Worm (Caenorhabditis elegans) whole organism, late embryonic: ENCODE data around the gene cup-5.

ENCODE experiments used
- C08G9.2 ChIP-seq: sonication (generic microtip); optimal IDR thresholded peaks from 2 replicates; lab custom pipeline; 2016; ENCODE audit warnings: mild to moderate bottlenecking, missing genetic modification characterization, moderate library complexity, missing compliant biosample characterization
- C38D4.7 ChIP-seq: fragments of 200-800 bp; sonication (Bioruptor generic); optimal IDR thresholded peaks from 2 replicates; lab custom pipeline; 2018; ENCODE audit warnings: mild to moderate bottlenecking, missing genetic modification characterization, moderate library complexity, missing compliant biosample characterization
- F13H6.1 ChIP-seq: sonication (generic microtip); optimal IDR thresholded peaks from 2 replicates; lab custom pipeline; 2016; ENCODE audit warnings: missing genetic modification characterization, missing compliant biosample characterization
- K09A11.1 ChIP-seq: sonication (generic microtip); optimal IDR thresholded peaks from 2 replicates; lab custom pipeline; 2017; ENCODE audit warnings: antibody characterized with exemption, mild to moderate bottlenecking, missing genetic modification characterization, missing compliant biosample characterization; ENCODE audit not compliant: insufficient read depth
- T23F11.4 ChIP-seq: fragments of 200-800 bp; sonication (Bioruptor generic); optimal IDR thresholded peaks from 2 replicates; lab custom pipeline; 2018; ENCODE audit warnings: mild to moderate bottlenecking, missing genetic modification characterization, missing compliant biosample characterization
- ama-1 ChIP-seq: fragments of 150-350 bp; optimal IDR thresholded peaks from 2 replicates; lab custom pipeline; 2014
- ceh-14 ChIP-seq: sonication (generic microtip); optimal IDR thresholded peaks from 2 replicates; lab custom pipeline; 2016; ENCODE audit warnings: missing genotype, missing genetic modification characterization, missing compliant biosample characterization
- ceh-18 ChIP-seq: sonication (generic microtip); optimal IDR thresholded peaks from 2 replicates; lab custom pipeline; 2016; ENCODE audit warnings: missing genetic modification characterization, missing compliant biosample characterization
- ceh-19 ChIP-seq: fragments of 200-800 bp; sonication (Bioruptor generic); optimal IDR thresholded peaks from 2 replicates; lab custom pipeline; 2018; ENCODE audit warnings: mild to moderate bottlenecking, missing genetic modification characterization, missing compliant biosample characterization
- ceh-2 ChIP-seq: sonication (generic microtip); optimal IDR thresholded peaks from 2 replicates; lab custom pipeline; 2016; ENCODE audit warnings: missing genotype, missing genetic modification characterization, missing compliant biosample characterization
- ceh-22 ChIP-seq: sonication (generic microtip); optimal IDR thresholded peaks from 2 replicates; lab custom pipeline; 2017; ENCODE audit warnings: missing biosample characterization, missing genetic modification characterization
- ceh-24 ChIP-seq: sonication (generic microtip); optimal IDR thresholded peaks from 2 replicates; lab custom pipeline; 2016; ENCODE audit warnings: mild to moderate bottlenecking, missing genetic modification characterization, missing compliant biosample characterization
- ceh-30 ChIP-seq: fragments of 150-350 bp; optimal IDR thresholded peaks from 2 replicates; lab custom pipeline; 2014; ENCODE audit warnings: missing biosample characterization, missing genetic modification characterization
- ceh-31 ChIP-seq: sonication (generic microtip); optimal IDR thresholded peaks from 2 replicates; lab custom pipeline; 2016; ENCODE audit warnings: missing genetic modification characterization, missing compliant biosample characterization
- ceh-45 ChIP-seq: fragments of 200-800 bp; sonication (Bioruptor generic); IDR thresholded peaks from 2 replicates; pipeline ENCODE4 v1.3.6; 2022; ENCODE audit warnings: missing genetic modification reagents, missing genetic modification characterization, missing compliant biosample characterization
- ceh-48 ChIP-seq: sonication (generic microtip); optimal IDR thresholded peaks from 2 replicates; lab custom pipeline; 2016; ENCODE audit warnings: missing genetic modification characterization, inconsistent platforms, missing compliant biosample characterization
- ceh-6 ChIP-seq: fragments of 200-800 bp; sonication (Bioruptor generic); optimal IDR thresholded peaks from 2 replicates; lab custom pipeline; 2018; ENCODE audit warnings: mild to moderate bottlenecking, missing genetic modification characterization, missing compliant biosample characterization
- che-1 ChIP-seq: sonication (generic microtip); optimal IDR thresholded peaks from 2 replicates; lab custom pipeline; 2016; ENCODE audit warnings: mild to moderate bottlenecking, missing genetic modification characterization, missing compliant biosample characterization
- dmd-4 ChIP-seq: sonication (generic microtip); optimal IDR thresholded peaks from 2 replicates; lab custom pipeline; 2016; ENCODE audit warnings: borderline replicate concordance, missing genetic modification characterization, missing compliant biosample characterization
- dve-1 ChIP-seq: sonication (generic microtip); optimal IDR thresholded peaks from 2 replicates; lab custom pipeline; 2017; ENCODE audit warnings: antibody characterized with exemption, mild to moderate bottlenecking, missing genetic modification characterization, missing compliant biosample characterization
- elt-2 ChIP-seq: sonication (generic microtip); optimal IDR thresholded peaks from 2 replicates; lab custom pipeline; 2016; ENCODE audit warnings: missing genetic modification reagents, missing genetic modification characterization, missing compliant biosample characterization
- elt-4 ChIP-seq: sonication (generic microtip); optimal IDR thresholded peaks from 2 replicates; lab custom pipeline; 2016; ENCODE audit warnings: missing genetic modification characterization, missing compliant biosample characterization
- ets-4 ChIP-seq: sonication (generic microtip); optimal IDR thresholded peaks from 2 replicates; lab custom pipeline; 2016; ENCODE audit warnings: missing genetic modification characterization, missing compliant biosample characterization
- eyg-1 ChIP-seq: sonication (generic microtip); optimal IDR thresholded peaks from 2 replicates; lab custom pipeline; 2016; ENCODE audit warnings: missing genotype, missing genetic modification characterization, missing compliant biosample characterization
- fkh-10 ChIP-seq: fragments of 150-350 bp; optimal IDR thresholded peaks from 2 replicates; lab custom pipeline; 2014; ENCODE audit warnings: missing biosample characterization, missing genetic modification reagents, missing genetic modification characterization
- fkh-6 ChIP-seq: sonication (generic microtip); optimal IDR thresholded peaks from 2 replicates; lab custom pipeline; 2016; ENCODE audit warnings: missing genetic modification characterization, missing compliant biosample characterization
- hlh-13 ChIP-seq: fragments of 200-800 bp; sonication (Bioruptor generic); optimal IDR thresholded peaks from 2 replicates; lab custom pipeline; 2018; ENCODE audit warnings: mild to moderate bottlenecking, missing genetic modification characterization, missing compliant biosample characterization
- hlh-30 ChIP-seq: sonication (generic microtip); optimal IDR thresholded peaks from 2 replicates; lab custom pipeline; 2017; ENCODE audit warnings: antibody characterized with exemption, missing genetic modification characterization, missing compliant biosample characterization; ENCODE audit not compliant: insufficient read depth
- hlh-6 ChIP-seq: sonication (generic microtip); optimal IDR thresholded peaks from 2 replicates; lab custom pipeline; 2016; ENCODE audit warnings: missing genotype, missing genetic modification characterization, missing compliant biosample characterization
- hlh-8 ChIP-seq: sonication (generic microtip); optimal IDR thresholded peaks from 2 replicates; lab custom pipeline; 2016; ENCODE audit warnings: missing genotype, missing genetic modification characterization, missing compliant biosample characterization
- mec-3 ChIP-seq: sonication (generic microtip); optimal IDR thresholded peaks from 2 replicates; lab custom pipeline; 2016; ENCODE audit warnings: borderline replicate concordance, missing genetic modification characterization, missing compliant biosample characterization
- nhr-11 ChIP-seq: fragments of 150-350 bp; optimal IDR thresholded peaks from 2 replicates; lab custom pipeline; 2014; ENCODE audit warnings: missing biosample characterization, missing genetic modification characterization
- odd-2 ChIP-seq: sonication (generic microtip); optimal IDR thresholded peaks from 2 replicates; lab custom pipeline; 2017; ENCODE audit warnings: antibody characterized with exemption, mild to moderate bottlenecking, missing genetic modification characterization, missing compliant biosample characterization
- pag-3 ChIP-seq: sonication (generic microtip); optimal IDR thresholded peaks from 2 replicates; lab custom pipeline; 2016; ENCODE audit warnings: missing compliant biosample characterization, missing genetic modification characterization, borderline replicate concordance
- pha-4 ChIP-seq: fragments of 150-350 bp; optimal IDR thresholded peaks from 2 replicates; lab custom pipeline; 2018; ENCODE audit warnings: missing biosample characterization, missing genetic modification reagents, missing genetic modification characterization
- pqm-1 ChIP-seq: sonication (generic microtip); optimal IDR thresholded peaks from 2 replicates; lab custom pipeline; 2016; ENCODE audit warnings: missing genetic modification characterization, missing compliant biosample characterization
- pros-1 ChIP-seq: fragments of 150-350 bp; optimal IDR thresholded peaks from 2 replicates; lab custom pipeline; 2014; ENCODE audit warnings: missing biosample characterization, missing genetic modification reagents, missing genetic modification characterization
- ref-2 ChIP-seq: sonication (generic microtip); optimal IDR thresholded peaks from 2 replicates; lab custom pipeline; 2016; ENCODE audit warnings: missing genetic modification characterization, missing compliant biosample characterization
- sdc-2 ChIP-seq: sonication (generic microtip); optimal IDR thresholded peaks from 2 replicates; lab custom pipeline; 2016; ENCODE audit warnings: missing genotype, missing genetic modification characterization, missing compliant biosample characterization
- sox-2 ChIP-seq: fragments of 200-800 bp; sonication (Bioruptor generic); IDR thresholded peaks from 2 replicates; pipeline ENCODE4 v1.3.6; 2022; ENCODE audit warnings: missing genetic modification reagents, missing genetic modification characterization, missing compliant biosample characterization
- sox-4 ChIP-seq: sonication (generic microtip); optimal IDR thresholded peaks from 2 replicates; lab custom pipeline; 2017; ENCODE audit warnings: mild to moderate bottlenecking, missing genetic modification characterization, inconsistent platforms, missing compliant biosample characterization
- tbx-7 ChIP-seq: sonication (generic microtip); optimal IDR thresholded peaks from 2 replicates; lab custom pipeline; 2016; ENCODE audit warnings: missing genotype, missing genetic modification characterization, missing compliant biosample characterization
- unc-3 ChIP-seq, 2 experiments: fragments of 200-800 bp in 1 of 2; sonication (Bioruptor generic) in 1 of 2; sonication (generic microtip) in 1 of 2; conservative IDR thresholded peaks in 1 of 2; optimal IDR thresholded peaks in 1 of 2; 2 replicates each; pipeline versions ENCODE4 v1.3.6 to Lab custom; 2016 to 2022; ENCODE audit warnings: missing compliant biosample characterization in 2 of 2, missing genetic modification characterization in 2 of 2, missing genetic modification reagents in 1 of 2
- unc-42 ChIP-seq: sonication (generic microtip); optimal IDR thresholded peaks from 2 replicates; lab custom pipeline; 2016; ENCODE audit warnings: missing genotype, missing genetic modification characterization, missing compliant biosample characterization
- unc-55 ChIP-seq: sonication (generic microtip); optimal IDR thresholded peaks from 2 replicates; lab custom pipeline; 2017; ENCODE audit warnings: missing biosample characterization, missing genetic modification reagents, missing genetic modification characterization
- unc-86 ChIP-seq: sonication (generic microtip); optimal IDR thresholded peaks from 2 replicates; lab custom pipeline; 2016; ENCODE audit warnings: missing genetic modification characterization, missing compliant biosample characterization
- ztf-16 ChIP-seq: sonication (generic microtip); optimal IDR thresholded peaks from 2 replicates; lab custom pipeline; 2017; ENCODE audit warnings: missing genetic modification characterization, missing compliant biosample characterization

cup-5 gene

ce11 chrIII:7570083-7570695 is 13.8 kb upstream of the cup-5 start, which contains the start of gene R13A5.7 (continued):
- TF ChIP-seq sdc-2, result peak; percentile 41
- TF ChIP-seq elt-2 (tag; lab: Kevin White, UChicago), result peak; percentile 33
- peak; percentile 43 for TF ChIP-seq ceh-18
- TF ChIP-seq K09A11.1 (tag; lab: Kevin White, UChicago), result no peak
- peak; percentile 89 for TF ChIP-seq hlh-30 (tag; lab: Kevin White, UChicago)
- TF ChIP-seq ets-4, result no peak
- no peak for TF ChIP-seq hlh-8 (tag; lab: Kevin White, UChicago)
- TF ChIP-seq dmd-4 (tag; lab: Kevin White, UChicago), result peak; percentile 2

- no peak for TF ChIP-seq ceh-18
- TF ChIP-seq, all 69 proteins: peak for 0
Observed at ce11 chrIII:7571726-7572125, 12.3 kb upstream of the cup-5 start.

- TF ChIP-seq ceh-6 (GFP tag; lab: Kevin White, UChicago) (no peak), ceh-2 (no peak), ref-2 (tag; lab: Kevin White, UChicago) (no peak), che-1 (tag; lab: Kevin White, UChicago) (no peak), elt-4 (no peak), fkh-6 (tag; lab: Kevin White, UChicago) (no peak), dmd-4 (tag; lab: Kevin White, UChicago) (no peak), ceh-19 (GFP tag; lab: Kevin White, UChicago) (no peak), pha-4 (tag; lab: Kevin White, UChicago) (no peak), tbx-7 (tag; lab: Kevin White, UChicago) (no peak), ceh-30 (no peak), pag-3 (tag; lab: Kevin White, UChicago) (no peak), ceh-14 (tag; lab: Kevin White, UChicago) (no peak), dve-1 (tag; lab: Kevin White, UChicago) (peak; percentile 46), sox-4 (tag; lab: Kevin White, UChicago) (no peak), pqm-1 (no peak), hlh-6 (tag; lab: Kevin White, UChicago) (no peak), mec-3 (tag; lab: Kevin White, UChicago) (no peak), nhr-11 (tag; lab: Kevin White, UChicago) (no peak), T23F11.4 (no peak), unc-86 (tag; lab: Kevin White, UChicago) (no peak), odd-2 (tag; lab: Kevin White, UChicago) (no peak), pros-1 (no peak), fkh-10 (GFP tag; lab: Kevin White, UChicago) (no peak), unc-42 (tag; lab: Kevin White, UChicago) (peak; percentile 21), unc-3 (GFP tag; conservative IDR thresholded peaks at IDR 0.05; lab: Robert Waterston, UW) (no peak), unc-3 (tag; optimal IDR thresholded peaks at IDR 0.05; lab: Kevin White, UChicago) (peak; percentile 26), sox-2 (GFP tag; lab: Robert Waterston, UW) (no peak), ztf-16 (tag; lab: Kevin White, UChicago) (no peak), ceh-48 (tag; lab: Kevin White, UChicago) (no peak), ceh-45 (GFP tag; lab: Robert Waterston, UW) (no peak), eyg-1 (no peak), ceh-22 (tag; lab: Kevin White, UChicago) (no peak), hlh-30 (tag; lab: Kevin White, UChicago) (no peak), F13H6.1 (tag; lab: Kevin White, UChicago) (peak; percentile 1), ceh-31 (tag; lab: Kevin White, UChicago) (peak; percentile 61), C38D4.7 (GFP tag; lab: Kevin White, UChicago) (no peak), ceh-24 (tag; lab: Kevin White, UChicago) (no peak), unc-55 (GFP tag; lab: Kevin White, UChicago) (no peak), hlh-13 (GFP tag; lab: Kevin White, UChicago) (no peak), ama-1 (lab: Kevin White, UChicago) (no peak), C08G9.2 (no peak)
Observed at ce11 chrIII:7572781-7573400, 11.1 kb upstream of the cup-5 start, which contains the start of the genes rpl-9 and lpd-7. Gene rpl-9, minus strand, starts transcription at chrIII:7572831. Gene lpd-7, plus strand, starts transcription at chrIII:7573350.
